Worm (Caenorhabditis elegans) whole organism, midembryonic: ENCODE measurements around the gene hlh-30.

Source experiments
- cog-1 ChIP-seq: sonication (generic microtip); optimal IDR thresholded peaks from 2 replicates; lab custom pipeline; 2016; ENCODE audit warnings: missing genetic modification characterization, missing compliant biosample characterization
- flt-1 ChIP-seq: fragments of 200-800 bp; sonication (Bioruptor generic); IDR thresholded peaks from 2 replicates; pipeline ENCODE4 v1.3.6; 2022; ENCODE audit warnings: missing genetic modification characterization, missing compliant biosample characterization
- med-1 ChIP-seq: sonication (generic microtip); optimal IDR thresholded peaks from 2 replicates; lab custom pipeline; 2017; ENCODE audit warnings: missing genetic modification characterization, mild to moderate bottlenecking, missing compliant biosample characterization, antibody characterized with exemption, missing genetic modification reagents; ENCODE audit not compliant: insufficient read depth
- ref-1 ChIP-seq: fragments of 200-800 bp; sonication (Bioruptor generic); conservative IDR thresholded peaks from 2 replicates; pipeline ENCODE4 v1.3.6; 2022; ENCODE audit warnings: missing genetic modification reagents, missing genetic modification characterization, missing compliant biosample characterization
- ztf-23 ChIP-seq: fragments of 200-800 bp; sonication (Bioruptor generic); IDR thresholded peaks from 2 replicates; pipeline ENCODE4 v1.3.6; 2022; ENCODE audit warnings: missing genetic modification reagents, missing genetic modification characterization, missing compliant biosample characterization

- TF ChIP-seq flt-1 (GFP tag; lab: Robert Waterston, UW): no peak
- TF ChIP-seq ztf-23 (GFP tag; lab: Robert Waterston, UW): no peak
- no peak for TF ChIP-seq ref-1 (GFP tag; lab: Robert Waterston, UW)
- TF ChIP-seq med-1: no peak
- TF ChIP-seq cog-1: no peak
These were observed 36.2 kb downstream of the hlh-30 start, which contains the start of gene F47C12.8 for ce11 chrIV:3998517-3998916.
